Fruit fly (Drosophila melanogaster): Measurements from ENCODE around the gene trc.
A peak's percentile ranks its signal among the peaks of the same experiment; 100 is the strongest.

Gene trc

dm6 chr3L:19804908-19805307 lies 29.2 kb downstream of the trc start, which contains the start of the genes TORIP and Ccdc58 (continued):
- TF ChIP-seq Bgb (GFP tag; IDR thresholded peaks at IDR 0.05; ENCODE audit: partially characterized antibody) (peak; percentile 72), wor (GFP tag; IDR thresholded peaks at IDR 0.05) (no peak), nmo (GFP tag; optimal IDR thresholded peaks at IDR 0.05) (no peak), Dref (GFP tag; IDR thresholded peaks at IDR 0.05) (peak; percentile 64), stwl (tag; optimal IDR thresholded peaks at IDR 0.05) (peak; percentile 55), CG16813 (GFP tag; IDR thresholded peaks at IDR 0.05; ENCODE audit: partially characterized antibody) (peak; percentile 72), CG13287 (GFP tag; IDR thresholded peaks at IDR 0.05; ENCODE audit: partially characterized antibody) (peak; percentile 86), MBD-R2 (GFP tag; IDR thresholded peaks at IDR 0.05) (peak; percentile 55), zen2 (GFP tag; IDR thresholded peaks at IDR 0.05; ENCODE audit: partially characterized antibody) (peak; percentile 69; the same call in 2 of the 3 replicates), unc-4 (GFP tag; IDR thresholded peaks at IDR 0.05; ENCODE audit: partially characterized antibody) (peak; percentile 85), CG14860 (GFP tag; IDR thresholded peaks at IDR 0.05; ENCODE audit: partially characterized antibody) (peak; percentile 67), mld (GFP tag; IDR thresholded peaks at IDR 0.05; ENCODE audit: partially characterized antibody) (peak; percentile 75; the same call in 2 of the 3 replicates), Dll (GFP tag; IDR thresholded peaks at IDR 0.05; ENCODE audit: partially characterized antibody) (peak; percentile 85), onecut (GFP tag; IDR thresholded peaks at IDR 0.05) (no peak), Xbp1 (GFP tag; optimal IDR thresholded peaks at IDR 0.05) (no peak)

- TF ChIP-seq Ets65A (GFP tag) (peak; percentile 21), vnd (GFP tag; IDR thresholded peaks at IDR 0.05; ENCODE audit: partially characterized antibody) (peak; percentile 35; the same call in 1 of the 3 replicates), CG13894 (tag; optimal IDR thresholded peaks at IDR 0.05) (no peak), Scr (GFP tag; IDR thresholded peaks at IDR 0.05; ENCODE audit: partially characterized antibody) (peak; percentile 76), lbe (GFP tag; optimal IDR thresholded peaks at IDR 0.05) (peak; percentile 27), wdn (GFP tag; IDR thresholded peaks at IDR 0.05) (no peak), Pdp1 (GFP tag; optimal IDR thresholded peaks at IDR 0.05) (no peak), sima (GFP tag; optimal IDR thresholded peaks at IDR 0.05) (no peak), Optix (GFP tag; IDR thresholded peaks at IDR 0.05) (no peak), fru (optimal IDR thresholded peaks at IDR 0.05) (no peak), pzg (GFP tag; optimal IDR thresholded peaks at IDR 0.05) (peak; percentile 7), Dp (GFP tag; optimal IDR thresholded peaks at IDR 0.05) (peak; percentile 17), grau (tag; optimal IDR thresholded peaks at IDR 0.05) (no peak), Bgb (GFP tag; IDR thresholded peaks at IDR 0.05; ENCODE audit: partially characterized antibody) (peak; percentile 42; the same call in 1 of the 2 replicates), CG16863 (GFP tag; optimal IDR thresholded peaks at IDR 0.05) (no peak), CG11093 (GFP tag; IDR thresholded peaks at IDR 0.05) (no peak), CG7963 (GFP tag; IDR thresholded peaks at IDR 0.05; ENCODE audit: partially characterized antibody) (0 out of 3 replicates have a peak, but pooled peaks have one; percentile 21), CG1529 (GFP tag; optimal IDR thresholded peaks at IDR 0.05) (no peak), Dll (GFP tag; IDR thresholded peaks at IDR 0.05; ENCODE audit: partially characterized antibody) (peak; percentile 78), sens (GFP tag) (no peak), CG16813 (GFP tag; IDR thresholded peaks at IDR 0.05; ENCODE audit: partially characterized antibody) (peak; percentile 54; the same call in 2 of the 3 replicates), cwo (GFP tag; optimal IDR thresholded peaks at IDR 0.05) (no peak), inv (GFP tag; IDR thresholded peaks at IDR 0.05; ENCODE audit: partially characterized antibody) (peak; percentile 44), CG2116 (GFP tag; optimal IDR thresholded peaks at IDR 0.05) (peak; percentile 51), CG6765 (GFP tag; optimal IDR thresholded peaks at IDR 0.05) (no peak), stwl (tag; optimal IDR thresholded peaks at IDR 0.05) (peak; percentile 6), E2f2 (GFP tag; IDR thresholded peaks at IDR 0.05) (peak; percentile 13; the same call in 1 of the 2 replicates), bcd (GFP tag; optimal IDR thresholded peaks at IDR 0.05) (no peak), tgo (GFP tag; IDR thresholded peaks at IDR 0.05) (no peak), amos (GFP tag; IDR thresholded peaks at IDR 0.05; ENCODE audit: partially characterized antibody) (peak; percentile 67), CG34224 (GFP tag; IDR thresholded peaks at IDR 0.05; ENCODE audit: partially characterized antibody) (peak; percentile 85), unc-4 (GFP tag; IDR thresholded peaks at IDR 0.05; ENCODE audit: partially characterized antibody) (peak; percentile 67), CG13287 (GFP tag; IDR thresholded peaks at IDR 0.05; ENCODE audit: partially characterized antibody) (peak; percentile 59), hbn (GFP tag; IDR thresholded peaks at IDR 0.05; ENCODE audit: partially characterized antibody) (peak; percentile 70), btn (GFP tag; optimal IDR thresholded peaks at IDR 0.05) (no peak), bbx (GFP tag; IDR thresholded peaks at IDR 0.05; ENCODE audit: partially characterized antibody) (peak; percentile 27; the same call in 1 of the 2 replicates), sna (GFP tag; IDR thresholded peaks at IDR 0.05; ENCODE audit: partially characterized antibody) (peak; percentile 63; the same call in 1 of the 2 replicates)
Observed at dm6 chr3L:19801105-19801504, 33.0 kb downstream of the trc start, which contains the start of gene CG14102. CG14102 (minus strand) TSS chr3L:19801291.
